Fruit fly (Drosophila melanogaster) whole organism, embryonic: ENCODE results near the gene CG31021.

Source experiments
- BEAF-32 ChIP-seq: fragments of 200-800 bp; sonication (Bioruptor generic); optimal IDR thresholded peaks from 3 replicates; lab custom pipeline; 2017; ENCODE audit warnings: missing biosample characterization, missing genetic modification characterization, mild to moderate bottlenecking, moderate library complexity, missing genetic modification reagents
- Blimp-1 ChIP-seq: fragments of 200-800 bp; sonication (Bioruptor generic); optimal IDR thresholded peaks from 3 replicates; lab custom pipeline; 2018; ENCODE audit warnings: missing biosample characterization, missing genetic modification characterization, mild to moderate bottlenecking, moderate library complexity, missing genetic modification reagents
- CG10267 ChIP-seq: fragments of 200-800 bp; sonication (Bioruptor generic); optimal IDR thresholded peaks from 2 replicates; lab custom pipeline; 2018; ENCODE audit warnings: missing biosample characterization, mild to moderate bottlenecking, missing genetic modification characterization, moderate library complexity
- CG11093 ChIP-seq: fragments of 200-800 bp; sonication (Bioruptor generic); IDR thresholded peaks from 3 replicates; pipeline ENCODE4 v1.3.6; 2022; ENCODE audit warnings: missing biosample characterization, missing genetic modification characterization
- CG12071 ChIP-seq: fragments of 200-800 bp; sonication (Bioruptor generic); optimal IDR thresholded peaks from 3 replicates; lab custom pipeline; 2018; ENCODE audit warnings: missing biosample characterization, mild to moderate bottlenecking, missing genetic modification characterization
- CG12391 ChIP-seq: fragments of 200-800 bp; sonication (Bioruptor generic); optimal IDR thresholded peaks from 3 replicates; lab custom pipeline; 2018; ENCODE audit warnings: missing biosample characterization, mild to moderate bottlenecking, missing genetic modification characterization, moderate library complexity
- CG12769 ChIP-seq: fragments of 200-800 bp; sonication (Bioruptor generic); optimal IDR thresholded peaks from 2 replicates; lab custom pipeline; 2019; ENCODE audit warnings: missing biosample characterization, mild to moderate bottlenecking, missing genetic modification characterization, moderate library complexity
- CG13296 ChIP-seq: fragments of 200-800 bp; sonication (Bioruptor generic); optimal IDR thresholded peaks from 3 replicates; lab custom pipeline; 2018; ENCODE audit warnings: missing biosample characterization, mild to moderate bottlenecking, missing genetic modification characterization
- CG14441 ChIP-seq: fragments of 200-800 bp; sonication (Bioruptor generic); IDR thresholded peaks from 2 replicates; pipeline ENCODE4 v1.3.6; 2022; ENCODE audit warnings: missing biosample characterization, missing genetic modification characterization
- CG14965 ChIP-seq: fragments of 200-800 bp; sonication (Bioruptor generic); optimal IDR thresholded peaks from 2 replicates; lab custom pipeline; 2016; ENCODE audit warnings: missing biosample characterization, missing genetic modification characterization, borderline replicate concordance
- CG17186 ChIP-seq: fragments of 200-800 bp; sonication (Bioruptor generic); optimal IDR thresholded peaks from 3 replicates; lab custom pipeline; 2017; ENCODE audit warnings: missing biosample characterization, missing genetic modification reagents, missing genetic modification characterization
- CG3281 ChIP-seq: fragments of 200-800 bp; sonication (Bioruptor generic); optimal IDR thresholded peaks from 3 replicates; lab custom pipeline; 2017; ENCODE audit warnings: missing biosample characterization, mild to moderate bottlenecking, missing genetic modification characterization
- CG4820 ChIP-seq: fragments of 200-800 bp; sonication (Bioruptor generic); optimal IDR thresholded peaks from 3 replicates; lab custom pipeline; 2016; ENCODE audit warnings: missing biosample characterization, missing genetic modification characterization
- CG7928 ChIP-seq: fragments of 200-800 bp; sonication (Bioruptor generic); optimal IDR thresholded peaks from 2 replicates; lab custom pipeline; 2017; ENCODE audit warnings: missing biosample characterization, mild to moderate bottlenecking, missing genetic modification characterization
- CG9609 ChIP-seq: fragments of 200-800 bp; sonication (Bioruptor generic); optimal IDR thresholded peaks from 3 replicates; lab custom pipeline; 2016; ENCODE audit warnings: missing biosample characterization, missing genetic modification characterization
- CG9727 ChIP-seq: fragments of 200-800 bp; sonication (Bioruptor generic); optimal IDR thresholded peaks from 3 replicates; lab custom pipeline; 2017; ENCODE audit warnings: missing biosample characterization, mild to moderate bottlenecking, missing genetic modification characterization
- Dek ChIP-seq: fragments of 200-800 bp; sonication (Bioruptor generic); optimal IDR thresholded peaks from 3 replicates; lab custom pipeline; 2019; ENCODE audit warnings: missing biosample characterization, mild to moderate bottlenecking, missing genetic modification characterization, moderate library complexity
- Dll ChIP-seq: fragments of 200-800 bp; sonication (Bioruptor generic); IDR thresholded peaks from 4 replicates; pipeline ENCODE4 v1.3.6; 2022; ENCODE audit warnings: missing biosample characterization, missing genetic modification characterization; ENCODE audit not compliant: partially characterized antibody
- Dp ChIP-seq: fragments of 200-800 bp; sonication (Bioruptor generic); optimal IDR thresholded peaks from 2 replicates; lab custom pipeline; 2018; ENCODE audit warnings: missing biosample characterization, mild to moderate bottlenecking, missing genetic modification characterization, moderate library complexity
- Fer3 ChIP-seq: fragments of 200-800 bp; sonication (Bioruptor generic); optimal IDR thresholded peaks from 2 replicates; lab custom pipeline; 2018; ENCODE audit warnings: missing biosample characterization, mild to moderate bottlenecking, missing genetic modification characterization, moderate library complexity
- Hr78 ChIP-seq, 2 experiments: fragments of 200-800 bp in 1 of 2; fragments of >200 bp in 1 of 2; sonication (Bioruptor generic) in 1 of 2; optimal IDR thresholded peaks; 2 replicates each; lab custom pipeline; 2017 to 2019; ENCODE audit warnings: missing biosample characterization in 2 of 2, missing genetic modification characterization in 2 of 2, mild to moderate bottlenecking in 1 of 2, moderate library complexity in 1 of 2
- Lhr ChIP-seq: fragments of 200-800 bp; sonication (Bioruptor generic); optimal IDR thresholded peaks from 3 replicates; lab custom pipeline; 2017; ENCODE audit warnings: mild to moderate bottlenecking, missing biosample characterization, missing genetic modification reagents, missing genetic modification characterization
- Mes4 ChIP-seq: fragments of 200-800 bp; sonication (Bioruptor generic); optimal IDR thresholded peaks from 2 replicates; lab custom pipeline; 2016; ENCODE audit warnings: missing biosample characterization, missing genetic modification characterization
- Oaz ChIP-seq: fragments of 200-800 bp; sonication (Bioruptor generic); IDR thresholded peaks from 2 replicates; pipeline ENCODE4 v1.3.6; 2022; ENCODE audit warnings: missing biosample characterization, missing genetic modification characterization
- Sry-δ ChIP-seq: fragments of 200-800 bp; sonication (Bioruptor generic); optimal IDR thresholded peaks from 2 replicates; lab custom pipeline; 2016; ENCODE audit warnings: missing biosample characterization, missing genetic modification characterization
- Taf1 ChIP-seq: fragments of 200-800 bp; sonication (Bioruptor generic); IDR thresholded peaks from 2 replicates; pipeline ENCODE4 v1.3.6; 2022; ENCODE audit warnings: missing biosample characterization, missing genetic modification characterization
- Usf ChIP-seq: fragments of 200-800 bp; sonication (Bioruptor generic); optimal IDR thresholded peaks from 2 replicates; lab custom pipeline; 2017; ENCODE audit warnings: missing genotype, missing biosample characterization, missing genetic modification characterization
- Vsx1 ChIP-seq: fragments of 200-800 bp; sonication (Bioruptor generic); optimal IDR thresholded peaks from 2 replicates; lab custom pipeline; 2017; ENCODE audit warnings: missing biosample characterization, mild to moderate bottlenecking, missing genetic modification characterization, missing genetic modification reagents
- ara ChIP-seq: fragments of 200-800 bp; sonication (Bioruptor generic); IDR thresholded peaks from 2 replicates; pipeline ENCODE4 v1.3.6; 2022; ENCODE audit warnings: missing biosample characterization, missing genetic modification characterization
- btn ChIP-seq: fragments of 200-800 bp; sonication (Bioruptor generic); optimal IDR thresholded peaks from 2 replicates; lab custom pipeline; 2016; ENCODE audit warnings: missing biosample characterization, missing genetic modification characterization
- chm ChIP-seq: fragments of 200-800 bp; sonication (Bioruptor generic); IDR thresholded peaks from 2 replicates; pipeline ENCODE4 v1.3.6; 2022; ENCODE audit warnings: missing biosample characterization, missing genetic modification characterization
- corto ChIP-seq: fragments of 200-800 bp; sonication (Bioruptor generic); optimal IDR thresholded peaks from 2 replicates; lab custom pipeline; 2016; ENCODE audit warnings: missing biosample characterization, mild to moderate bottlenecking, missing genetic modification characterization, moderate library complexity
- dmrt11E ChIP-seq: fragments of 200-800 bp; sonication (Bioruptor generic); optimal IDR thresholded peaks from 3 replicates; lab custom pipeline; 2018; ENCODE audit warnings: missing biosample characterization, mild to moderate bottlenecking, missing genetic modification characterization, moderate library complexity
- gem ChIP-seq: fragments of 200-800 bp; sonication (Bioruptor generic); optimal IDR thresholded peaks from 2 replicates; lab custom pipeline; 2019; ENCODE audit warnings: missing biosample characterization, mild to moderate bottlenecking, missing genetic modification characterization, moderate library complexity
- gsb-n ChIP-seq: fragments of 200-800 bp; sonication (Bioruptor generic); optimal IDR thresholded peaks from 3 replicates; lab custom pipeline; 2018; ENCODE audit warnings: missing biosample characterization, mild to moderate bottlenecking, missing genetic modification characterization
- kay ChIP-seq: fragments of 200-800 bp; sonication (Bioruptor generic); optimal IDR thresholded peaks from 2 replicates; lab custom pipeline; 2016; ENCODE audit warnings: missing biosample characterization, missing genetic modification characterization
- lbe ChIP-seq: fragments of 200-800 bp; sonication (Bioruptor generic); optimal IDR thresholded peaks from 2 replicates; lab custom pipeline; 2016; ENCODE audit warnings: missing biosample characterization, mild to moderate bottlenecking, missing genetic modification characterization
- maf-S ChIP-seq: fragments of 200-800 bp; sonication (Bioruptor generic); optimal IDR thresholded peaks from 2 replicates; lab custom pipeline; 2016; ENCODE audit warnings: missing biosample characterization, missing genetic modification characterization
- nerfin-1 ChIP-seq: fragments of 200-800 bp; sonication (Bioruptor generic); optimal IDR thresholded peaks from 3 replicates; lab custom pipeline; 2019; ENCODE audit warnings: missing biosample characterization, mild to moderate bottlenecking, missing genetic modification characterization, moderate library complexity
- nmo ChIP-seq: fragments of 200-800 bp; sonication (Bioruptor generic); optimal IDR thresholded peaks from 2 replicates; lab custom pipeline; 2018; ENCODE audit warnings: missing biosample characterization, mild to moderate bottlenecking, missing genetic modification characterization, moderate library complexity
- peb ChIP-seq: fragments of 200-800 bp; sonication (Bioruptor generic); IDR thresholded peaks from 2 replicates; pipeline ENCODE4 v1.3.6; 2022; ENCODE audit warnings: missing biosample characterization, missing genetic modification characterization
- pnt ChIP-seq: fragments of 200-800 bp; sonication (Bioruptor generic); optimal IDR thresholded peaks from 3 replicates; lab custom pipeline; 2016; ENCODE audit warnings: missing biosample characterization, missing genetic modification characterization
- pros ChIP-seq: fragments of 200-800 bp; sonication (Bioruptor generic); optimal IDR thresholded peaks from 3 replicates; lab custom pipeline; 2019; ENCODE audit warnings: missing biosample characterization, mild to moderate bottlenecking, missing genetic modification characterization, moderate library complexity
- pzg ChIP-seq: fragments of 200-800 bp; sonication (Bioruptor generic); optimal IDR thresholded peaks from 3 replicates; lab custom pipeline; 2018; ENCODE audit warnings: missing biosample characterization, mild to moderate bottlenecking, missing genetic modification characterization, moderate library complexity
- ranshi ChIP-seq: fragments of 200-800 bp; sonication (Bioruptor generic); IDR thresholded peaks from 2 replicates; pipeline ENCODE4 v1.3.6; 2022; ENCODE audit warnings: missing biosample characterization, missing genetic modification characterization
- rib ChIP-seq: fragments of 200-800 bp; sonication (Bioruptor generic); IDR thresholded peaks from 2 replicates; pipeline ENCODE4 v1.3.6; 2022; ENCODE audit warnings: missing biosample characterization, missing genetic modification characterization
- stwl ChIP-seq: fragments of 200-800 bp; sonication (Bioruptor generic); optimal IDR thresholded peaks from 3 replicates; lab custom pipeline; 2018; ENCODE audit warnings: missing biosample characterization, mild to moderate bottlenecking, missing genetic modification characterization, moderate library complexity
- tio ChIP-seq: fragments of 200-800 bp; sonication (Bioruptor generic); optimal IDR thresholded peaks from 2 replicates; lab custom pipeline; 2017; ENCODE audit warnings: missing biosample characterization, missing genetic modification characterization, inconsistent platforms
- tna ChIP-seq: fragments of 200-800 bp; sonication (Bioruptor generic); IDR thresholded peaks from 2 replicates; pipeline ENCODE4 v1.3.6; 2022; ENCODE audit warnings: missing biosample characterization, missing genetic modification characterization; ENCODE audit not compliant: partially characterized antibody
- toy ChIP-seq: fragments of 200-800 bp; sonication (Bioruptor generic); IDR thresholded peaks from 2 replicates; pipeline ENCODE4 v1.3.6; 2022; ENCODE audit warnings: missing biosample characterization, missing genetic modification characterization
- z ChIP-seq: fragments of 200-800 bp; sonication (Bioruptor generic); IDR thresholded peaks from 3 replicates; pipeline ENCODE4 v1.3.6; 2022; ENCODE audit warnings: missing biosample characterization, missing genetic modification characterization

Gene CG31021

dm6 chr3R:30583542-30583941, 18.5 kb upstream of the CG31021 start, which contains the start of gene Rpt6R:
Gene Rpt6R, minus strand, starts transcription at chr3R:30583697.
- TF ChIP-seq tna (GFP tag; lab: Robert Waterston, UW) (no peak), CG12071 (no peak), nmo (GFP tag; lab: Kevin White, UChicago) (no peak), CG9727 (no peak), rib (GFP tag; lab: Robert Waterston, UW) (no peak), CG9609 (GFP tag; lab: Kevin White, UChicago) (no peak), CG11093 (no peak), CG13296 (GFP tag; lab: Kevin White, UChicago) (no peak), z (GFP tag; lab: Robert Waterston, UW) (no peak), pros (GFP tag; lab: Kevin White, UChicago) (no peak), toy (GFP tag; lab: Robert Waterston, UW) (no peak), Sry-δ (GFP tag; lab: Kevin White, UChicago) (peak; percentile 11), Dp (no peak), Mes4 (GFP tag; lab: Kevin White, UChicago) (no peak), tio (no peak), pzg (GFP tag; lab: Kevin White, UChicago) (peak; percentile 20), Taf1 (GFP tag; lab: Robert Waterston, UW) (no peak), CG12769 (no peak), stwl (tag; lab: Kevin White, UChicago) (peak; percentile 8), btn (GFP tag; lab: Kevin White, UChicago) (no peak), CG3281 (no peak), BEAF-32 (peak; percentile 0), CG14441 (GFP tag; lab: Robert Waterston, UW) (no peak), nerfin-1 (tag; lab: Kevin White, UChicago) (no peak), CG10267 (peak; percentile 12), Fer3 (tag; lab: Kevin White, UChicago) (no peak), ara (GFP tag; lab: Robert Waterston, UW) (no peak), gsb-n (no peak), dmrt11E (tag; lab: Kevin White, UChicago) (no peak), kay (GFP tag; lab: Kevin White, UChicago) (no peak), Usf (no peak), Vsx1 (GFP tag; lab: Kevin White, UChicago) (no peak), peb (GFP tag; lab: Robert Waterston, UW) (no peak), Oaz (GFP tag; lab: Robert Waterston, UW) (no peak), chm (no peak), corto (GFP tag; lab: Kevin White, UChicago) (no peak), pnt (no peak), CG4820 (GFP tag; lab: Kevin White, UChicago) (no peak), Blimp-1 (GFP tag; lab: Kevin White, UChicago) (no peak), maf-S (no peak), Dek (tag; lab: Kevin White, UChicago) (no peak), Lhr (GFP tag; lab: Kevin White, UChicago) (no peak), gem (tag; lab: Kevin White, UChicago) (no peak), lbe (GFP tag; lab: Kevin White, UChicago) (no peak), Hr78 (GFP tag; optimal IDR thresholded peaks at IDR 0.05; lab: Kevin White, UChicago) (no peak), ranshi (no peak), Dll (GFP tag; lab: Robert Waterston, UW) (no peak), CG7928 (GFP tag; lab: Kevin White, UChicago) (peak; percentile 75), CG17186 (GFP tag; lab: Kevin White, UChicago) (no peak), CG12391 (tag; lab: Kevin White, UChicago) (no peak), CG14965 (GFP tag; lab: Kevin White, UChicago) (no peak)
